Worm (Caenorhabditis elegans) whole organism, L3 larva: ENCODE measurements around the gene hex-5.

Experiments used
- ama-1 ChIP-seq: fragments of 150-350 bp; optimal IDR thresholded peaks from 2 replicates; lab custom pipeline; 2018
- lin-39 ChIP-seq: fragments of 150-350 bp; optimal IDR thresholded peaks from 2 replicates; lab custom pipeline; 2018; ENCODE audit warnings: missing biosample characterization, missing genetic modification reagents, missing genetic modification characterization
- nhr-23 ChIP-seq: fragments of 150-350 bp; optimal IDR thresholded peaks from 2 replicates; lab custom pipeline; 2014; ENCODE audit warnings: missing biosample characterization, missing genetic modification reagents, missing genetic modification characterization
- nhr-76 ChIP-seq: fragments of 150-350 bp; sonication (generic microtip); optimal IDR thresholded peaks from 5 replicates; lab custom pipeline; 2014; ENCODE audit warnings: missing biosample characterization, missing genetic modification characterization
- pha-4 ChIP-seq: fragments of 150-350 bp; optimal IDR thresholded peaks from 2 replicates; lab custom pipeline; 2014; ENCODE audit warnings: missing biosample characterization, missing genetic modification reagents, missing genetic modification characterization
- skn-1 ChIP-seq: fragments of 150-350 bp; optimal IDR thresholded peaks from 2 replicates; lab custom pipeline; 2014; ENCODE audit warnings: missing biosample characterization, missing genetic modification characterization
- unc-62 ChIP-seq: fragments of 150-350 bp; sonication (generic microtip); optimal IDR thresholded peaks from 4 replicates; lab custom pipeline; 2014; ENCODE audit warnings: missing biosample characterization, missing genetic modification reagents, missing genetic modification characterization
- zag-1 ChIP-seq: fragments of 150-350 bp; optimal IDR thresholded peaks from 2 replicates; lab custom pipeline; 2014; ENCODE audit warnings: missing biosample characterization, missing genetic modification characterization

ce11 chrX:14865744-14866143, 39.3 kb downstream of the hex-5 start, which contains the start of gene C27C12.3:
- no peak for TF ChIP-seq zag-1
- TF ChIP-seq unc-62, result no peak
- no peak for TF ChIP-seq nhr-23 (tag; lab: Kevin White, UChicago)
- no peak for TF ChIP-seq ama-1
- TF ChIP-seq pha-4 (tag; lab: Kevin White, UChicago), result no peak
- no peak for TF ChIP-seq nhr-76 (tag; lab: Kevin White, UChicago)
- TF ChIP-seq lin-39 (tag; lab: Kevin White, UChicago), result no peak
- TF ChIP-seq skn-1 (tag; lab: Kevin White, UChicago), result no peak
